Worm (Caenorhabditis elegans) whole organism, L4 larva: Measurements from ENCODE around the gene acs-7.

Experiments
- ceh-44 ChIP-seq: fragments of 200-800 bp; sonication (Bioruptor generic); IDR thresholded peaks from 2 replicates; pipeline ENCODE4 v1.3.6; 2022; ENCODE audit warnings: missing genetic modification reagents, missing genetic modification characterization, missing compliant biosample characterization
- dve-1 ChIP-seq: sonication (generic microtip); optimal IDR thresholded peaks from 2 replicates; lab custom pipeline; 2017; ENCODE audit warnings: antibody characterized with exemption, mild to moderate bottlenecking, missing genetic modification characterization, missing compliant biosample characterization; ENCODE audit not compliant: insufficient read depth
- nhr-76 ChIP-seq: fragments of 150-350 bp; optimal IDR thresholded peaks from 2 replicates; lab custom pipeline; 2014; ENCODE audit warnings: missing biosample characterization, missing genetic modification characterization
- pha-4 ChIP-seq, 2 experiments: fragments of 150-350 bp in 1 of 2; fragments of 200-800 bp in 1 of 2; sonication (Bioruptor generic) in 1 of 2; IDR thresholded peaks in 1 of 2; optimal IDR thresholded peaks in 1 of 2; 2 replicates each; pipeline versions ENCODE4 v1.3.6 to Lab custom; 2014 to 2022; ENCODE audit warnings: missing genetic modification characterization in 2 of 2, missing genetic modification reagents in 2 of 2, missing biosample characterization in 1 of 2, missing compliant biosample characterization in 1 of 2
- rbr-2 ChIP-seq: sonication (generic microtip); optimal IDR thresholded peaks from 2 replicates; lab custom pipeline; 2016; ENCODE audit warnings: missing genotype, missing genetic modification characterization, missing compliant biosample characterization

ce11 chrII:9308614-9309046, 16.8 kb downstream of the acs-7 start:
- no peak for TF ChIP-seq rbr-2 (tag; lab: Kevin White, UChicago)
- TF ChIP-seq nhr-76 (tag; lab: Kevin White, UChicago): no peak
- no peak for TF ChIP-seq ceh-44 (GFP tag; lab: Robert Waterston, UW)
- TF ChIP-seq dve-1 (tag; lab: Kevin White, UChicago): no peak
- TF ChIP-seq pha-4 (GFP tag; IDR thresholded peaks at IDR 0.05; lab: Robert Waterston, UW): no peak
- TF ChIP-seq pha-4 (tag; optimal IDR thresholded peaks at IDR 0.05; lab: Kevin White, UChicago): no peak
